Fruit fly (Drosophila melanogaster) whole organism, wandering third instar larva: ENCODE results near the gene CG14694.

ENCODE experiments used
- Dfd ChIP-seq: fragments of >200 bp; optimal IDR thresholded peaks from 2 replicates; lab custom pipeline; 2017; ENCODE audit warnings: missing biosample characterization, missing genetic modification characterization
- br ChIP-seq: fragments of 200-800 bp; sonication (Bioruptor generic); optimal IDR thresholded peaks from 2 replicates; lab custom pipeline; 2016; ENCODE audit warnings: missing biosample characterization, missing genetic modification characterization
- rgr ChIP-seq: fragments of 200-800 bp; sonication (Bioruptor generic); optimal IDR thresholded peaks from 3 replicates; lab custom pipeline; 2016; ENCODE audit warnings: missing biosample characterization, mild to moderate bottlenecking, missing genetic modification characterization

dm6 chr3R:10872148-10872783 is 12.7 kb upstream of the CG14694 start, which contains the start of gene Fdh:
- peak; percentile 58 for TF ChIP-seq rgr (GFP tag; lab: Kevin White, UChicago)
- no peak for TF ChIP-seq Dfd
- TF ChIP-seq br (GFP tag; lab: Kevin White, UChicago) = peak; percentile 50
